Worm (Caenorhabditis elegans) whole organism, L4 larva: ENCODE measurements around the gene T23G5.2.

Experiments
- D1046.2 ChIP-seq: fragments of 200-800 bp; sonication (Bioruptor generic); IDR thresholded peaks from 2 replicates; pipeline ENCODE4 v1.3.6; 2022; ENCODE audit warnings: missing genetic modification characterization, missing compliant biosample characterization
- F37D6.2 ChIP-seq: sonication (generic microtip); optimal IDR thresholded peaks from 2 replicates; lab custom pipeline; 2016; ENCODE audit warnings: mild to moderate bottlenecking, missing genetic modification characterization, missing compliant biosample characterization
- F44E2.7 ChIP-seq: fragments of 200-800 bp; sonication (Bioruptor generic); IDR thresholded peaks from 2 replicates; pipeline ENCODE4 v2.1.2; 2022; ENCODE audit warnings: missing genetic modification characterization, missing compliant biosample characterization
- Y48G9A.11 ChIP-seq: fragments of 200-800 bp; sonication (Bioruptor generic); IDR thresholded peaks from 2 replicates; pipeline ENCODE4 v1.3.6; 2022; ENCODE audit warnings: missing genetic modification reagents, missing genetic modification characterization, missing compliant biosample characterization
- Y75B8A.6 ChIP-seq: fragments of 200-800 bp; sonication (Bioruptor generic); IDR thresholded peaks from 2 replicates; pipeline ENCODE4 v1.3.6; 2022; ENCODE audit warnings: missing genetic modification reagents, missing genetic modification characterization, missing compliant biosample characterization
- ZK337.2 ChIP-seq: fragments of 200-800 bp; sonication (Bioruptor generic); IDR thresholded peaks from 2 replicates; pipeline ENCODE4 v1.3.6; 2022; ENCODE audit warnings: missing genetic modification reagents, missing genetic modification characterization, missing compliant biosample characterization
- aly-2 ChIP-seq: sonication (generic microtip); optimal IDR thresholded peaks from 2 replicates; lab custom pipeline; 2018; ENCODE audit warnings: missing biosample characterization, missing genetic modification characterization
- arid-1 ChIP-seq: fragments of 200-800 bp; sonication (Bioruptor generic); conservative IDR thresholded peaks from 2 replicates; pipeline ENCODE4 v1.3.6; 2022; ENCODE audit warnings: missing genetic modification reagents, missing genetic modification characterization, missing compliant biosample characterization
- ceh-20 ChIP-seq: fragments of 200-800 bp; sonication (Bioruptor generic); IDR thresholded peaks from 2 replicates; pipeline ENCODE4 v1.3.6; 2022; ENCODE audit warnings: missing genetic modification reagents, missing genetic modification characterization, missing compliant biosample characterization
- ceh-28 ChIP-seq: fragments of 150-350 bp; optimal IDR thresholded peaks from 2 replicates; lab custom pipeline; 2014; ENCODE audit warnings: missing biosample characterization, missing genetic modification reagents, missing genetic modification characterization
- ceh-32 ChIP-seq: sonication (generic microtip); optimal IDR thresholded peaks from 2 replicates; lab custom pipeline; 2016; ENCODE audit warnings: mild to moderate bottlenecking, missing genetic modification characterization, missing compliant biosample characterization; ENCODE audit not compliant: poor library complexity
- ceh-62 ChIP-seq: sonication (generic microtip); optimal IDR thresholded peaks from 2 replicates; lab custom pipeline; 2017; ENCODE audit warnings: missing biosample characterization, missing genetic modification characterization
- ceh-82 ChIP-seq: sonication (generic microtip); optimal IDR thresholded peaks from 2 replicates; lab custom pipeline; 2017; ENCODE audit warnings: missing biosample characterization, missing genetic modification characterization
- ctbp-1 ChIP-seq: fragments of 200-800 bp; sonication (Bioruptor generic); IDR thresholded peaks from 2 replicates; pipeline ENCODE4 v1.3.6; 2022; ENCODE audit warnings: missing genetic modification reagents, missing genetic modification characterization, missing compliant biosample characterization
- daf-19 ChIP-seq: fragments of 200-800 bp; sonication (Bioruptor generic); conservative IDR thresholded peaks from 2 replicates; pipeline ENCODE4 v1.3.6; 2022; ENCODE audit warnings: missing genetic modification characterization, missing compliant biosample characterization
- daf-8 ChIP-seq: fragments of 200-800 bp; sonication (Bioruptor generic); IDR thresholded peaks from 2 replicates; pipeline ENCODE4 v1.3.6; 2022; ENCODE audit warnings: missing genetic modification characterization, missing compliant biosample characterization
- dmd-6 ChIP-seq: fragments of 200-800 bp; sonication (Bioruptor generic); IDR thresholded peaks from 2 replicates; pipeline ENCODE4 v1.3.6; 2022; ENCODE audit warnings: missing genetic modification reagents, missing genetic modification characterization, missing compliant biosample characterization
- dmd-8 ChIP-seq: fragments of 200-800 bp; sonication (Bioruptor generic); IDR thresholded peaks from 2 replicates; pipeline ENCODE4 v1.3.6; 2022; ENCODE audit warnings: missing genetic modification characterization, missing compliant biosample characterization
- dmd-9 ChIP-seq: fragments of 200-800 bp; sonication (Bioruptor generic); IDR thresholded peaks from 2 replicates; pipeline ENCODE4 v1.3.6; 2022; ENCODE audit warnings: missing genetic modification reagents, missing genetic modification characterization, missing compliant biosample characterization
- dpl-1 ChIP-seq: fragments of 150-350 bp; optimal IDR thresholded peaks from 2 replicates; lab custom pipeline; 2014; ENCODE audit warnings: missing biosample characterization, missing genetic modification reagents, missing genetic modification characterization
- dve-1 ChIP-seq: sonication (generic microtip); optimal IDR thresholded peaks from 2 replicates; lab custom pipeline; 2017; ENCODE audit warnings: antibody characterized with exemption, mild to moderate bottlenecking, missing genetic modification characterization, missing compliant biosample characterization; ENCODE audit not compliant: insufficient read depth
- egl-27 ChIP-seq: sonication (generic microtip); optimal IDR thresholded peaks from 3 replicates; lab custom pipeline; 2017; ENCODE audit warnings: missing biosample characterization, missing genetic modification reagents, missing genetic modification characterization
- fos-1 ChIP-seq: fragments of 150-350 bp; optimal IDR thresholded peaks from 2 replicates; lab custom pipeline; 2014; ENCODE audit warnings: missing biosample characterization, missing genetic modification characterization
- hif-1 ChIP-seq, 2 experiments: sonication (generic microtip); optimal IDR thresholded peaks; 2 replicates each; lab custom pipeline; 2016 to 2017; ENCODE audit warnings: missing compliant biosample characterization in 2 of 2, missing genetic modification characterization in 2 of 2, missing genetic modification reagents in 2 of 2, missing genotype in 2 of 2, mild to moderate bottlenecking in 1 of 2
- hlh-11 ChIP-seq: fragments of 200-800 bp; sonication (Bioruptor generic); optimal IDR thresholded peaks from 2 replicates; lab custom pipeline; 2018; ENCODE audit warnings: mild to moderate bottlenecking, missing genetic modification characterization, missing compliant biosample characterization
- hlh-30 ChIP-seq: sonication (generic microtip); optimal IDR thresholded peaks from 2 replicates; lab custom pipeline; 2017; ENCODE audit warnings: antibody characterized with exemption, mild to moderate bottlenecking, missing genetic modification characterization, missing compliant biosample characterization; ENCODE audit not compliant: insufficient read depth
- hmg-1.1 ChIP-seq: fragments of 200-800 bp; sonication (Bioruptor generic); IDR thresholded peaks from 2 replicates; pipeline ENCODE4 v1.3.6; 2022; ENCODE audit warnings: missing genetic modification reagents, missing genetic modification characterization, missing compliant biosample characterization
- lin-1 ChIP-seq: fragments of 200-800 bp; sonication (Bioruptor generic); IDR thresholded peaks from 2 replicates; pipeline ENCODE4 v1.3.6; 2022; ENCODE audit warnings: missing genetic modification reagents, missing genetic modification characterization, missing compliant biosample characterization
- lin-29 ChIP-seq: fragments of 200-800 bp; sonication (Bioruptor generic); IDR thresholded peaks from 2 replicates; pipeline ENCODE4 v1.3.6; 2022; ENCODE audit warnings: missing genetic modification reagents, missing genetic modification characterization, missing compliant biosample characterization
- lin-38 ChIP-seq: fragments of 200-800 bp; sonication (Bioruptor generic); IDR thresholded peaks from 2 replicates; pipeline ENCODE4 v1.3.6; 2022; ENCODE audit warnings: missing genetic modification reagents, missing genetic modification characterization, missing compliant biosample characterization
- lir-3 ChIP-seq: sonication (generic microtip); optimal IDR thresholded peaks from 2 replicates; lab custom pipeline; 2016; ENCODE audit warnings: mild to moderate bottlenecking, missing genetic modification characterization, missing compliant biosample characterization
- lsy-2 ChIP-seq, 2 experiments: fragments of 150-350 bp in 1 of 2; sonication (generic microtip) in 1 of 2; optimal IDR thresholded peaks; 2 replicates each; lab custom pipeline; 2014 to 2017; ENCODE audit warnings: missing biosample characterization in 2 of 2, missing genetic modification characterization in 2 of 2
- mep-1 ChIP-seq: fragments of 150-350 bp; sonication (generic microtip); optimal IDR thresholded peaks from 3 replicates; lab custom pipeline; 2014; ENCODE audit warnings: missing biosample characterization, missing genetic modification characterization
- mes-2 ChIP-seq: sonication (generic microtip); optimal IDR thresholded peaks from 2 replicates; lab custom pipeline; 2016; ENCODE audit warnings: missing genotype, mild to moderate bottlenecking, missing genetic modification characterization, missing compliant biosample characterization; ENCODE audit not compliant: poor library complexity, severe bottlenecking
- nhr-10 ChIP-seq: fragments of 150-350 bp; optimal IDR thresholded peaks from 2 replicates; lab custom pipeline; 2014; ENCODE audit warnings: missing biosample characterization, missing genetic modification characterization
- nhr-102 ChIP-seq: sonication (generic microtip); optimal IDR thresholded peaks from 2 replicates; lab custom pipeline; 2016; ENCODE audit warnings: mild to moderate bottlenecking, missing genetic modification characterization, moderate library complexity, missing compliant biosample characterization
- nhr-11 ChIP-seq: fragments of 150-350 bp; optimal IDR thresholded peaks from 2 replicates; lab custom pipeline; 2014; ENCODE audit warnings: missing biosample characterization, missing genetic modification characterization
- nhr-111 ChIP-seq: fragments of 200-800 bp; sonication (Bioruptor generic); optimal IDR thresholded peaks from 2 replicates; lab custom pipeline; 2018; ENCODE audit warnings: mild to moderate bottlenecking, missing genetic modification characterization, missing compliant biosample characterization
- nhr-237 ChIP-seq: sonication (generic microtip); optimal IDR thresholded peaks from 2 replicates; lab custom pipeline; 2017; ENCODE audit warnings: missing biosample characterization, missing genetic modification characterization
- nhr-28 ChIP-seq: fragments of 150-350 bp; optimal IDR thresholded peaks from 2 replicates; lab custom pipeline; 2014; ENCODE audit warnings: missing biosample characterization, missing genetic modification characterization
- nhr-6 ChIP-seq: fragments of 150-350 bp; optimal IDR thresholded peaks from 2 replicates; lab custom pipeline; 2014; ENCODE audit warnings: missing biosample characterization, missing genetic modification characterization
- php-3 ChIP-seq: fragments of 200-800 bp; sonication (Bioruptor generic); IDR thresholded peaks from 2 replicates; pipeline ENCODE4 v1.3.6; 2022; ENCODE audit warnings: missing genetic modification reagents, missing genetic modification characterization, missing compliant biosample characterization
- rbr-2 ChIP-seq: sonication (generic microtip); optimal IDR thresholded peaks from 2 replicates; lab custom pipeline; 2016; ENCODE audit warnings: missing genotype, missing genetic modification characterization, missing compliant biosample characterization
- set-16 ChIP-seq: fragments of 200-800 bp; sonication (Bioruptor generic); IDR thresholded peaks from 2 replicates; pipeline ENCODE4 v1.3.6; 2022; ENCODE audit warnings: missing genetic modification reagents, missing genetic modification characterization, missing compliant biosample characterization
- snpc-4 ChIP-seq: fragments of 150-350 bp; optimal IDR thresholded peaks from 2 replicates; lab custom pipeline; 2014; ENCODE audit warnings: missing biosample characterization, missing genetic modification characterization
- spr-1 ChIP-seq: sonication (generic microtip); optimal IDR thresholded peaks from 2 replicates; lab custom pipeline; 2016; ENCODE audit warnings: mild to moderate bottlenecking, missing genetic modification characterization, missing compliant biosample characterization
- spr-3 ChIP-seq: fragments of 200-800 bp; sonication (Bioruptor generic); optimal IDR thresholded peaks from 2 replicates; lab custom pipeline; 2018; ENCODE audit warnings: mild to moderate bottlenecking, missing genetic modification characterization, missing compliant biosample characterization
- tag-97 ChIP-seq: fragments of 200-800 bp; sonication (Bioruptor generic); IDR thresholded peaks from 2 replicates; pipeline ENCODE4 v1.3.6; 2022; ENCODE audit warnings: missing genetic modification characterization, missing compliant biosample characterization
- unc-39 ChIP-seq: sonication (generic microtip); optimal IDR thresholded peaks from 2 replicates; lab custom pipeline; 2017; ENCODE audit warnings: missing biosample characterization, missing genetic modification characterization
- zfp-3 ChIP-seq: fragments of 200-800 bp; sonication (Bioruptor generic); conservative IDR thresholded peaks from 2 replicates; pipeline ENCODE4 v1.3.6; 2022; ENCODE audit warnings: missing genetic modification reagents, missing genetic modification characterization, missing compliant biosample characterization
- zip-11 ChIP-seq: fragments of 200-800 bp; sonication (Bioruptor generic); IDR thresholded peaks from 2 replicates; pipeline ENCODE4 v1.3.6; 2022; ENCODE audit warnings: missing genetic modification characterization, missing compliant biosample characterization
- zip-2 ChIP-seq: fragments of 150-350 bp; optimal IDR thresholded peaks from 2 replicates; lab custom pipeline; 2014; ENCODE audit warnings: missing biosample characterization, missing genetic modification characterization
- ztf-7 ChIP-seq: fragments of 150-350 bp; optimal IDR thresholded peaks from 2 replicates; lab custom pipeline; 2014; ENCODE audit warnings: missing biosample characterization, missing genetic modification characterization

The T23G5.2 gene

ce11 chrIII:9255801-9256200 is 19.7 kb upstream of the T23G5.2 start:
- TF ChIP-seq arid-1 (no peak), ceh-28 (tag; lab: Kevin White, UChicago) (no peak), lir-3 (tag; lab: Kevin White, UChicago) (no peak), ZK337.2 (GFP tag; lab: Robert Waterston, UW) (no peak), dve-1 (tag; lab: Kevin White, UChicago) (peak; percentile 58), D1046.2 (GFP tag; lab: Robert Waterston, UW) (no peak), nhr-10 (tag; lab: Kevin White, UChicago) (no peak), nhr-111 (GFP tag; lab: Kevin White, UChicago) (no peak), Y48G9A.11 (GFP tag; lab: Robert Waterston, UW) (no peak), nhr-11 (tag; lab: Kevin White, UChicago) (no peak), nhr-28 (tag; lab: Kevin White, UChicago) (peak; percentile 62), dmd-6 (GFP tag; lab: Robert Waterston, UW) (peak; percentile 68), nhr-237 (tag; lab: Kevin White, UChicago) (no peak), unc-39 (tag; lab: Kevin White, UChicago) (no peak), ceh-20 (no peak), ztf-7 (no peak), spr-1 (tag; lab: Kevin White, UChicago) (no peak), hif-1 (tag; optimal IDR thresholded peaks at IDR 0.05; lab: Kevin White, UChicago) (no peak), F44E2.7 (no peak), lin-29 (GFP tag; lab: Robert Waterston, UW) (no peak), ceh-62 (tag; lab: Kevin White, UChicago) (no peak), ceh-82 (no peak), nhr-6 (tag; lab: Kevin White, UChicago) (no peak), aly-2 (tag; lab: Kevin White, UChicago) (no peak), lsy-2 (tag; optimal IDR thresholded peaks at IDR 0.05; lab: Kevin White, UChicago) (no peak), rbr-2 (no peak), set-16 (GFP tag; lab: Robert Waterston, UW) (no peak), fos-1 (tag; lab: Kevin White, UChicago) (no peak), Y75B8A.6 (GFP tag; lab: Robert Waterston, UW) (no peak), ctbp-1 (no peak), daf-8 (GFP tag; lab: Robert Waterston, UW) (no peak), php-3 (GFP tag; lab: Robert Waterston, UW) (no peak), lin-1 (GFP tag; lab: Robert Waterston, UW) (no peak), dpl-1 (GFP tag; lab: Kevin White, UChicago) (no peak), F37D6.2 (tag; lab: Kevin White, UChicago) (no peak), ceh-32 (no peak), egl-27 (tag; lab: Kevin White, UChicago) (no peak), mes-2 (tag; lab: Kevin White, UChicago) (no peak), zip-11 (GFP tag; lab: Robert Waterston, UW) (no peak), daf-19 (GFP tag; lab: Robert Waterston, UW) (no peak), zip-2 (no peak), nhr-102 (tag; lab: Kevin White, UChicago) (no peak), zfp-3 (GFP tag; lab: Robert Waterston, UW) (no peak), dmd-8 (no peak), hlh-30 (tag; lab: Kevin White, UChicago) (peak; percentile 28), hlh-11 (tag; lab: Kevin White, UChicago) (peak; percentile 63), snpc-4 (tag; lab: Kevin White, UChicago) (no peak), tag-97 (GFP tag; lab: Robert Waterston, UW) (no peak), dmd-9 (GFP tag; lab: Robert Waterston, UW) (no peak), lin-38 (GFP tag; lab: Robert Waterston, UW) (no peak), hmg-1.1 (GFP tag; lab: Robert Waterston, UW) (no peak), mep-1 (tag; lab: Kevin White, UChicago) (no peak), spr-3 (GFP tag; lab: Kevin White, UChicago) (no peak)
